Worm (Caenorhabditis elegans): Measurements from ENCODE around the gene F35E12.9.

DNA sequence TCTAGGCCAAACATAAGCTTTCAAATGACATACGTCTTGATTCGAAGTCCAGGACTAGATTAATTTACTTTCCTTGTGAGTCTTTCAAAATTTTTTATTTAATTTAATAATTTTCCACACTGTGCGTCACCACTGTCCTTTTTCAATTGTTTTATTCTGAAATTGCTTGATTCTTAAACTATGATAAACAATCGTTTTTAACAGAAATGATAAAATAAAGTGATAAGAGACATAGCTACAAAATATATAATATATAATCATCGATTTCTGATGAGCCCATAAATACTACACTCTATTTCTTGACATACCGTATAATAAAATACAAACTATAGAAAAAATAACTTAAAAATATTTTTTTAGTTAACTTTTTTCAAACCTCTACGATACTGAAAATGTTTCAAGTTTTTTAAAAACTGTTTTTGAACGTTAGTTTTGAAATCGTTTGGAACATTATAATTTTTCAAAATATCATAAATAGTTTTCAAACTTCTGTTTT lies 24.1 kb upstream of the F35E12.9 start, which contains the start of gene nas-24:
- TF ChIP-seq klf-2 (GFP tag; conservative IDR thresholded peaks at IDR 0.05) (no peak), ztf-23 (GFP tag; IDR thresholded peaks at IDR 0.05) (no peak), ztf-29 (GFP tag; IDR thresholded peaks at IDR 0.05) (no peak), cog-1 (tag; optimal IDR thresholded peaks at IDR 0.05) (no peak)

Measured in whole organism, midembryonic.